Worm (Caenorhabditis elegans) whole organism, L4 larva: ENCODE measurements around the gene Y75B8A.6.

Experiments
- F26F4.8 ChIP-seq: fragments of 200-800 bp; sonication (Bioruptor generic); conservative IDR thresholded peaks from 2 replicates; pipeline ENCODE4 v1.3.6; 2022; ENCODE audit warnings: missing genetic modification characterization, missing compliant biosample characterization
- ZK546.5 ChIP-seq, 2 experiments: sonication (generic microtip); optimal IDR thresholded peaks; 2 replicates each; lab custom pipeline; 2017; ENCODE audit warnings: missing biosample characterization in 2 of 2, missing genetic modification characterization in 2 of 2
- dpl-1 ChIP-seq: fragments of 150-350 bp; optimal IDR thresholded peaks from 2 replicates; lab custom pipeline; 2014; ENCODE audit warnings: missing biosample characterization, missing genetic modification reagents, missing genetic modification characterization
- jun-1 ChIP-seq: fragments of 150-350 bp; optimal IDR thresholded peaks from 2 replicates; lab custom pipeline; 2014; ENCODE audit warnings: missing biosample characterization, missing genetic modification reagents, missing genetic modification characterization
- madf-5 ChIP-seq, 2 experiments: fragments of 200-800 bp; sonication (Bioruptor generic); IDR thresholded peaks; 2 replicates each; pipeline ENCODE4 v1.3.6; 2022; ENCODE audit warnings: missing compliant biosample characterization in 2 of 2, missing genetic modification characterization in 2 of 2
- mep-1 ChIP-seq: fragments of 150-350 bp; sonication (generic microtip); optimal IDR thresholded peaks from 3 replicates; lab custom pipeline; 2014; ENCODE audit warnings: missing biosample characterization, missing genetic modification characterization

DNA sequence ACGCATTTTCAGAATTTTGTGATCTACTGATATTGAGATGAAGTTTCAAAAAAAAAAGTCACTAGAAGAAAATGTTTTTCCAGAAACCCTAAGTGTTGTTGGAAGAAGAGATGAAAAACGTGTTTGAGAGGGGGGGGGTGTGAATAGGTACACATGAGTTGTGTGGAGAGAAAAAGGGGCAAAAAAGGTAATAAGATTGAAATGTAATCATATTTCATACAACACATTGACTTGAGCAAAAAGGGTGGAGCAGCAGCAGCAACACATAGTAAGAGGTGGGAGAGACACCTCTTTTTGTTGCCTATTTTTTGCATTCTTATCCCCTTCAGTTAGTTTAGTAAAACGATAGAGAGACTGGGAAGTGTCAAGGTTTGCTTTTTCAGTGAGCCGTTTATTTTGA lies 626 bp upstream of the Y75B8A.6 start:
- TF ChIP-seq dpl-1 (GFP tag; lab: Kevin White, UChicago) (no peak), mep-1 (tag; lab: Kevin White, UChicago) (no peak), ZK546.5 (tag; optimal IDR thresholded peaks at IDR 0.05; lab: Kevin White, UChicago) (no peak), F26F4.8 (GFP tag; lab: Robert Waterston, UW) (no peak), madf-5 (GFP tag; IDR thresholded peaks at IDR 0.05; lab: Robert Waterston, UW) (no peak), jun-1 (tag; lab: Kevin White, UChicago) (no peak)
